Fruit fly (Drosophila melanogaster): ENCODE measurements around the gene CG17233.

DNA sequence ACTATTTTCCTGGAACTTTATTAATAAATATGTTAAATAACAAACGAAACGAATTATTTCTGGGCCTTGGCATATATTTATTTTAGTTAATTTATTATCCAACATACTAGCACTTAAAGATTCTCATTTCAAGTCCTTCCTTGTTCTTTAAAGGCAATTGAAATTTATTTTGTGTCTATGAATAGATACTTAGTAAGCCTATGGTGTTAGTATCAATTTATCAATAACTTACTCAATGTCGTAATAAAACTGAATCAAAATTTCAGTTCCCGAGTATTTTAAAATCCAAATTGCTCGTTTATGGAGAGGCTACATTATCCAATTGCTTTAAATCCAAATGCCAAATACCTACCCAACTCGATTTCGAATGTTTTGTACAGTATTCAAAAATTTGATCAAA lies 23.8 kb upstream of the CG17233 start, which contains the start of gene CG32228:
- TF ChIP-seq ttk (optimal IDR thresholded peaks at IDR 0.05) (no peak), Sin3A (optimal IDR thresholded peaks at IDR 0.05) (no peak), psq (optimal IDR thresholded peaks at IDR 0.05) (no peak)

All from Kc167 (cell line).